Fruit fly (Drosophila melanogaster): ENCODE measurements around the gene Nup153.

The Nup153 gene

dm6 chrX:16633181-16633957 lies 34.3 kb downstream of the Nup153 start (continued):
- TF ChIP-seq Eip93F (GFP tag; optimal IDR thresholded peaks at IDR 0.05) = no peak

dm6 chrX:16637106-16637590 lies 38.1 kb downstream of the Nup153 start, which contains the start of gene Rok:
Gene Rok (minus strand): TSS chrX:16637414.
- no peak for TF ChIP-seq Sox15 (GFP tag; optimal IDR thresholded peaks at IDR 0.05)
- 0 out of 3 replicates have a peak, but pooled peaks have one; percentile 31 for TF ChIP-seq CG6163 (GFP tag; IDR thresholded peaks at IDR 0.05)
- no peak for TF ChIP-seq fd85E (GFP tag; optimal IDR thresholded peaks at IDR 0.05)
- no peak for TF ChIP-seq CG7368 (GFP tag; optimal IDR thresholded peaks at IDR 0.05)
- no peak for TF ChIP-seq CG8632 (GFP tag; optimal IDR thresholded peaks at IDR 0.05)
- no peak for TF ChIP-seq CG10669 (GFP tag; optimal IDR thresholded peaks at IDR 0.05)
- no peak for TF ChIP-seq dac (GFP tag; optimal IDR thresholded peaks at IDR 0.05)
- TF ChIP-seq Eip78C (GFP tag) = no peak
- no peak for TF ChIP-seq spab (GFP tag; optimal IDR thresholded peaks at IDR 0.05)
- peak; percentile 8 for TF ChIP-seq CG6808 (GFP tag; optimal IDR thresholded peaks at IDR 0.05)
- TF ChIP-seq fkh (GFP tag; optimal IDR thresholded peaks at IDR 0.05) = peak; percentile 51
- TF ChIP-seq pdm3 (GFP tag; optimal IDR thresholded peaks at IDR 0.05) = no peak

dm6 chrX:16637594-16638485 lies 38.8 kb downstream of the Nup153 start, which contains the start of gene RpS19a:
Gene RpS19a (plus strand): TSS chrX:16637894.
- TF ChIP-seq CG31627 (GFP tag; optimal IDR thresholded peaks at IDR 0.05) (peak; percentile 1), vri (GFP tag; optimal IDR thresholded peaks at IDR 0.05) (peak; percentile 62), Hr4 (GFP tag; optimal IDR thresholded peaks at IDR 0.05) (peak; percentile 19), CG3919 (GFP tag; optimal IDR thresholded peaks at IDR 0.05) (peak; percentile 76), pdm3 (GFP tag; optimal IDR thresholded peaks at IDR 0.05) (peak; percentile 58), CG11902 (GFP tag; optimal IDR thresholded peaks at IDR 0.05) (no peak), eg (GFP tag; IDR thresholded peaks at IDR 0.05) (peak; percentile 73), OdsH (GFP tag; optimal IDR thresholded peaks at IDR 0.05) (peak; percentile 50), salr (GFP tag; optimal IDR thresholded peaks at IDR 0.05) (peak; percentile 12 to 78), CG6854 (GFP tag; optimal IDR thresholded peaks at IDR 0.05) (peak; percentile 96), acj6 (GFP tag; optimal IDR thresholded peaks at IDR 0.05) (peak; percentile 41), achi (GFP tag; optimal IDR thresholded peaks at IDR 0.05) (peak; percentile 56), lz (GFP tag; optimal IDR thresholded peaks at IDR 0.05) (peak; percentile 71), Blimp-1 (GFP tag; optimal IDR thresholded peaks at IDR 0.05) (peak; percentile 74), CG8632 (GFP tag; optimal IDR thresholded peaks at IDR 0.05) (peak; percentile 56), dsx (GFP tag; optimal IDR thresholded peaks at IDR 0.05; ENCODE audit: poor library complexity, severe bottlenecking) (peak; percentile 48), CG7368 (GFP tag; optimal IDR thresholded peaks at IDR 0.05) (peak; percentile 73), Sox14 (GFP tag; optimal IDR thresholded peaks at IDR 0.05) (peak; percentile 9), Eip75B (GFP tag; optimal IDR thresholded peaks at IDR 0.05) (peak; percentile 52), CG16779 (tag; optimal IDR thresholded peaks at IDR 0.05) (peak; percentile 77), Sox15 (GFP tag; optimal IDR thresholded peaks at IDR 0.05) (no peak), CG10631 (GFP tag; optimal IDR thresholded peaks at IDR 0.05) (peak; percentile 39), Gug (GFP tag; IDR thresholded peaks at IDR 0.05) (0 out of 2 replicates have a peak, but pooled peaks have one; percentile 10), ss (GFP tag; optimal IDR thresholded peaks at IDR 0.05) (peak; percentile 82 to 85), CG1621 (tag; optimal IDR thresholded peaks at IDR 0.05) (peak; percentile 56), topi (GFP tag; optimal IDR thresholded peaks at IDR 0.05) (peak; percentile 69), CG8319 (GFP tag; optimal IDR thresholded peaks at IDR 0.05) (peak; percentile 42), Hr39 (GFP tag; optimal IDR thresholded peaks at IDR 0.05) (peak; percentile 23), spab (GFP tag; optimal IDR thresholded peaks at IDR 0.05) (peak; percentile 41), CG15336 (GFP tag; IDR thresholded peaks at IDR 0.05) (0 out of 2 replicates have a peak, but pooled peaks have one; percentile 22), esn (GFP tag; optimal IDR thresholded peaks at IDR 0.05) (peak; percentile 79), Met (GFP tag; optimal IDR thresholded peaks at IDR 0.05) (peak; percentile 78), CG4318 (GFP tag; optimal IDR thresholded peaks at IDR 0.05) (no peak), Sox102F (GFP tag; optimal IDR thresholded peaks at IDR 0.05) (peak; percentile 79), dac (GFP tag; optimal IDR thresholded peaks at IDR 0.05) (peak; percentile 43), Hr38 (GFP tag; optimal IDR thresholded peaks at IDR 0.05) (no peak)
